Worm (Caenorhabditis elegans) whole organism, young adult: ENCODE measurements around the gene srbc-66.

ENCODE experiments used
- B0261.1 ChIP-seq: sonication (generic microtip); optimal IDR thresholded peaks from 2 replicates; lab custom pipeline; 2016; ENCODE audit warnings: mild to moderate bottlenecking, missing genetic modification characterization, moderate library complexity, missing compliant biosample characterization
- C06A6.2 ChIP-seq: fragments of 200-800 bp; sonication (Bioruptor generic); conservative IDR thresholded peaks from 2 replicates; pipeline ENCODE4 v1.3.6; 2022; ENCODE audit warnings: missing genetic modification characterization, missing compliant biosample characterization
- C17E4.6 ChIP-seq: fragments of 200-800 bp; sonication (Bioruptor generic); IDR thresholded peaks from 2 replicates; pipeline ENCODE4 v1.3.6; 2022; ENCODE audit warnings: missing genetic modification reagents, missing genetic modification characterization, missing compliant biosample characterization
- F37B4.10 ChIP-seq: fragments of 200-800 bp; sonication (Bioruptor generic); IDR thresholded peaks from 2 replicates; pipeline ENCODE4 v1.3.6; 2022; ENCODE audit warnings: missing genetic modification characterization, missing compliant biosample characterization
- F39B2.1 ChIP-seq: fragments of 200-800 bp; sonication (Bioruptor generic); IDR thresholded peaks from 2 replicates; pipeline ENCODE4 v1.3.6; 2022; ENCODE audit warnings: missing genetic modification reagents, missing genetic modification characterization, missing compliant biosample characterization
- F49E8.2 ChIP-seq: sonication (generic microtip); optimal IDR thresholded peaks from 3 replicates; lab custom pipeline; 2017; ENCODE audit warnings: missing genetic modification characterization, mild to moderate bottlenecking, missing compliant biosample characterization, antibody characterized with exemption, moderate library complexity; ENCODE audit not compliant: insufficient read depth
- T07F8.4 ChIP-seq: sonication (generic microtip); optimal IDR thresholded peaks from 2 replicates; lab custom pipeline; 2016; ENCODE audit warnings: mild to moderate bottlenecking, missing genetic modification characterization, moderate library complexity, missing compliant biosample characterization
- Y56A3A.18 ChIP-seq: fragments of 200-800 bp; sonication (Bioruptor generic); IDR thresholded peaks from 2 replicates; pipeline ENCODE4 v1.3.6; 2022; ENCODE audit warnings: missing genetic modification reagents, missing genetic modification characterization, missing compliant biosample characterization
- Y79H2A.3 ChIP-seq: fragments of 200-800 bp; sonication (Bioruptor generic); conservative IDR thresholded peaks from 2 replicates; pipeline ENCODE4 v1.3.6; 2022; ENCODE audit warnings: missing genetic modification reagents, missing genetic modification characterization, missing compliant biosample characterization
- Y95B8A.8 ChIP-seq: fragments of 200-800 bp; sonication (Bioruptor generic); IDR thresholded peaks from 2 replicates; pipeline ENCODE4 v1.3.6; 2022; ENCODE audit warnings: missing genetic modification reagents, missing genetic modification characterization, missing compliant biosample characterization
- ama-1 ChIP-seq, 3 experiments: fragments of 150-350 bp in 1 of 3; sonication (generic microtip) in 2 of 3; optimal IDR thresholded peaks; 2 replicates each; lab custom pipeline; 2014 to 2018; ENCODE audit warnings: missing biosample characterization in 2 of 3, missing genetic modification characterization in 2 of 3, missing genetic modification reagents in 2 of 3
- atf-7 ChIP-seq: sonication (generic microtip); optimal IDR thresholded peaks from 2 replicates; lab custom pipeline; 2017; ENCODE audit warnings: mild to moderate bottlenecking, missing genetic modification characterization, missing compliant biosample characterization
- bed-1 ChIP-seq: fragments of 200-800 bp; sonication (Bioruptor generic); IDR thresholded peaks from 2 replicates; pipeline ENCODE4 v1.3.6; 2022; ENCODE audit warnings: missing genetic modification reagents, missing genetic modification characterization, missing compliant biosample characterization
- cebp-2 ChIP-seq: fragments of 200-800 bp; sonication (Bioruptor generic); IDR thresholded peaks from 2 replicates; pipeline ENCODE4 v1.3.6; 2022; ENCODE audit warnings: missing genetic modification characterization, missing compliant biosample characterization
- ceh-58 ChIP-seq: fragments of 200-800 bp; sonication (Bioruptor generic); IDR thresholded peaks from 2 replicates; pipeline ENCODE4 v1.3.6; 2022; ENCODE audit warnings: missing genetic modification characterization, missing compliant biosample characterization
- die-1 ChIP-seq: sonication (generic microtip); optimal IDR thresholded peaks from 2 replicates; lab custom pipeline; 2016; ENCODE audit warnings: missing genotype, mild to moderate bottlenecking, missing genetic modification characterization, missing compliant biosample characterization
- dpff-1 ChIP-seq: sonication (generic microtip); optimal IDR thresholded peaks from 2 replicates; lab custom pipeline; 2017; ENCODE audit warnings: mild to moderate bottlenecking, missing genetic modification characterization, missing compliant biosample characterization
- egl-18 ChIP-seq: fragments of 200-800 bp; sonication (Bioruptor generic); IDR thresholded peaks from 2 replicates; pipeline ENCODE4 v1.3.6; 2022; ENCODE audit warnings: missing genetic modification reagents, missing genetic modification characterization, missing compliant biosample characterization
- ekl-4 ChIP-seq: fragments of 200-800 bp; sonication (Bioruptor generic); IDR thresholded peaks from 2 replicates; pipeline ENCODE4 v1.3.6; 2022; ENCODE audit warnings: missing genetic modification reagents, missing genetic modification characterization, missing compliant biosample characterization
- fkh-3 ChIP-seq: sonication (generic microtip); optimal IDR thresholded peaks from 2 replicates; lab custom pipeline; 2016; ENCODE audit warnings: mild to moderate bottlenecking, missing genetic modification characterization, missing compliant biosample characterization
- gei-17 ChIP-seq: fragments of 200-800 bp; sonication (Bioruptor generic); optimal IDR thresholded peaks from 2 replicates; lab custom pipeline; 2018; ENCODE audit warnings: mild to moderate bottlenecking, missing genetic modification characterization, missing compliant biosample characterization
- hlh-12 ChIP-seq: sonication (generic microtip); optimal IDR thresholded peaks from 2 replicates; lab custom pipeline; 2016; ENCODE audit warnings: missing genetic modification characterization, missing compliant biosample characterization
- lin-26 ChIP-seq: fragments of 200-800 bp; sonication (Bioruptor generic); IDR thresholded peaks from 2 replicates; pipeline ENCODE4 v1.3.6; 2022; ENCODE audit warnings: missing genetic modification reagents, missing genetic modification characterization, missing compliant biosample characterization
- mel-28 ChIP-seq: sonication (generic microtip); optimal IDR thresholded peaks from 2 replicates; lab custom pipeline; 2016; ENCODE audit warnings: borderline replicate concordance, mild to moderate bottlenecking, missing genetic modification characterization, missing compliant biosample characterization
- nfya-2 ChIP-seq: fragments of 200-800 bp; sonication (Bioruptor generic); IDR thresholded peaks from 2 replicates; pipeline ENCODE4 v1.3.6; 2022; ENCODE audit warnings: missing genetic modification reagents, missing genetic modification characterization, missing compliant biosample characterization
- nhr-27 ChIP-seq: fragments of 200-800 bp; sonication (Bioruptor generic); optimal IDR thresholded peaks from 2 replicates; lab custom pipeline; 2018; ENCODE audit warnings: mild to moderate bottlenecking, missing genetic modification characterization, moderate library complexity, missing compliant biosample characterization
- pbrm-1 ChIP-seq: fragments of 200-800 bp; sonication (Bioruptor generic); IDR thresholded peaks from 2 replicates; pipeline ENCODE4 v1.3.6; 2022; ENCODE audit warnings: missing genetic modification reagents, missing genetic modification characterization, missing compliant biosample characterization
- rpc-1 ChIP-seq, 2 experiments: fragments of 150-350 bp in 1 of 2; sonication (generic microtip) in 1 of 2; optimal IDR thresholded peaks; 2 replicates each; lab custom pipeline; 2014 to 2018; ENCODE audit warnings: missing biosample characterization in 1 of 2, missing genetic modification characterization in 1 of 2, missing genetic modification reagents in 1 of 2, missing genotype in 1 of 2
- sea-2 ChIP-seq: fragments of 200-800 bp; sonication (Bioruptor generic); IDR thresholded peaks from 2 replicates; pipeline ENCODE4 v1.3.6; 2022; ENCODE audit warnings: missing genetic modification characterization, missing compliant biosample characterization
- tbp1 ChIP-seq: fragments of 200-800 bp; sonication (Bioruptor generic); optimal IDR thresholded peaks from 2 replicates; lab custom pipeline; 2018; ENCODE audit warnings: mild to moderate bottlenecking, missing genetic modification characterization, missing compliant biosample characterization
- unc-130 ChIP-seq: sonication (generic microtip); optimal IDR thresholded peaks from 2 replicates; lab custom pipeline; 2016; ENCODE audit warnings: missing genetic modification reagents, missing genetic modification characterization, missing compliant biosample characterization
- zim-3 ChIP-seq: sonication (generic microtip); optimal IDR thresholded peaks from 2 replicates; lab custom pipeline; 2017; ENCODE audit warnings: mild to moderate bottlenecking, missing genetic modification characterization, moderate library complexity, missing compliant biosample characterization
- ztf-22 ChIP-seq: fragments of 200-800 bp; sonication (Bioruptor generic); optimal IDR thresholded peaks from 2 replicates; lab custom pipeline; 2018; ENCODE audit warnings: mild to moderate bottlenecking, missing genetic modification characterization, moderate library complexity, missing compliant biosample characterization
- ztf-25 ChIP-seq: fragments of 200-800 bp; sonication (Bioruptor generic); IDR thresholded peaks from 2 replicates; pipeline ENCODE4 v1.3.6; 2022; ENCODE audit warnings: missing genetic modification reagents, missing genetic modification characterization, missing compliant biosample characterization

Gene srbc-66

DNA sequence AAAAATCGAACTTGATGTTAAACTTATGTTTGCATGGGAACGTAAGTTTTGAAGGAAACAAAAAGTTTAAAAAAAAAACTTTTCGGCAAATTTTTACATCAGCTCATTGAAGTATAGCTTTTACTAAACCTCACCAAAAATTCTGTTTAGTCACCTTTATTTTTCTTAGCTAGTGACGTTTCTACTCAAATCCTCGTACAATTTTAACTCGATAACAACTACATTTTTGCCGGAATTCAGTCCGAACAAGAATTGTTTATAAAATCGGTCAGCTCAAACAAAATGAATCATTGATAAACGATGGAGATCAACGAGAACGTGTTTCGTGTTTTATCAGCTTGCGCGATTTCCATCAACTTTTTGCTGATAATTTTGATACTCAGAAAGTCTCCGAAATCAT lies 3.6 kb upstream of the srbc-66 start, which contains the start of gene str-260:
str-260 (plus strand) TSS at position 301 of the 400 bp plus-strand sequence.
- TF ChIP-seq B0261.1 (tag; lab: Kevin White, UChicago) (no peak), Y56A3A.18 (no peak), pbrm-1 (GFP tag; lab: Robert Waterston, UW) (no peak), lin-26 (GFP tag; lab: Robert Waterston, UW) (no peak), C06A6.2 (GFP tag; lab: Robert Waterston, UW) (no peak), gei-17 (GFP tag; lab: Kevin White, UChicago) (no peak)
- TF ChIP-seq, all 124 proteins: peak for 0

- TF ChIP-seq zim-3 (tag; lab: Kevin White, UChicago) (no peak), C17E4.6 (GFP tag; lab: Robert Waterston, UW) (no peak), rpc-1 (optimal IDR thresholded peaks at IDR 0.05; lab: Kevin White, UChicago) (no peak), rpc-1 (tag; optimal IDR thresholded peaks at IDR 0.05; lab: Kevin White, UChicago) (no peak), F39B2.1 (GFP tag; lab: Robert Waterston, UW) (no peak), T07F8.4 (tag; lab: Kevin White, UChicago) (no peak), atf-7 (tag; lab: Kevin White, UChicago) (no peak), ekl-4 (GFP tag; lab: Robert Waterston, UW) (no peak), nfya-2 (GFP tag; lab: Robert Waterston, UW) (no peak), hlh-12 (tag; lab: Kevin White, UChicago) (no peak), fkh-3 (tag; lab: Kevin White, UChicago) (no peak), Y95B8A.8 (no peak), F49E8.2 (tag; lab: Kevin White, UChicago) (no peak), mel-28 (tag; lab: Kevin White, UChicago) (no peak), ama-1 (optimal IDR thresholded peaks at IDR 0.05; lab: Kevin White, UChicago) (no peak), ama-1 (GFP tag; optimal IDR thresholded peaks at IDR 0.05; lab: Kevin White, UChicago) (no peak), sea-2 (GFP tag; lab: Robert Waterston, UW) (no peak), die-1 (tag; lab: Kevin White, UChicago) (no peak), ztf-22 (GFP tag; lab: Kevin White, UChicago) (no peak), unc-130 (GFP tag; lab: Kevin White, UChicago) (no peak), Y79H2A.3 (GFP tag; lab: Robert Waterston, UW) (no peak), F37B4.10 (GFP tag; lab: Robert Waterston, UW) (no peak)
Measured at ce11 chrV:3535260-3535659, 4.8 kb downstream of the srbc-66 start, which contains the start of gene nhr-221. Gene nhr-221 (minus strand): TSS chrV:3535360.

DNA sequence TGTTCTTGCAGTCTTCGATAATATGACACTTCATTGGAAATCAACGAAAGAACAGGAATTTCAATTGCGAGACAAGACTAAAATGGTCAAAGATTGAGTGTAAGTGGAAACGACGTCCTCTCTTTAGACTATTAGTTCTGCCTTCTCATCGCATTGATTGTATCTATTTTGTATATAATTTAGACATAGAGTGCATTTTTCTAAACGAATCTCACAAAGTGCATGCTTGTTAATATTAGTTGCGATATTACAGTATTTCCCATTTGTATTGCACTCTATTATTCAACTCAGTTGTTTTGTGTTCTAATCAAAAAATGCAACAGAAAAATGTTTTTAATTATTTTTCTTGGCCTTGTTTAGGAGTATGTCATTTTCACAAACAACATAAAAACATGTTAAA lies 7.8 kb downstream of the srbc-66 start, which contains the start of gene nhr-93:
nhr-93 (minus strand) TSS at position 101 of the 400 bp plus-strand sequence.
- no peak for TF ChIP-seq egl-18
- TF ChIP-seq dpff-1, result no peak
- TF ChIP-seq F49E8.2 (tag; lab: Kevin White, UChicago), result no peak
- TF ChIP-seq hlh-12 (tag; lab: Kevin White, UChicago), result no peak
- TF ChIP-seq bed-1, result no peak
- TF ChIP-seq tbp1 (GFP tag; lab: Kevin White, UChicago), result no peak
- no peak for TF ChIP-seq cebp-2 (GFP tag; lab: Robert Waterston, UW)
- no peak for TF ChIP-seq nhr-27 (tag; lab: Kevin White, UChicago)
- TF ChIP-seq ekl-4 (GFP tag; lab: Robert Waterston, UW), result no peak

DNA sequence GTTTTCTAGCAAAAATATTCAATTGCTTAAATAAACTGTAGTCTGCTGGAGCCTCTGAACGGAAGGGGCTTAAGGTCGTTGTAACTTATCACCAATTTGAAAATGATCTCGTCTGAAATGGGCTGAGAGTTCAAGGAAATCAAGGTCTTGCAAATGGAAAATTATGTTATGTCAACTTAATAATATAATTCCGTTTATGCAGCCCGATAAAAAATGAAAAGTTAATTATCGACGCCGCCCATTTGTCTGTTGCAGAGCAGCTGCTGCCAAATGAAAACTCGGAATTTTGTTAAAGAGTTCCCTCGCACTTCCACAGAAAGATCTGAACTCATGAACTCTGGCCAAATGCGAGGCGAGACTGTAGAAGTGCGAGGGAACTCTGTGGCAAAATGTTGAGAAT lies 10.6 kb downstream of the srbc-66 start, which contains the start of gene srbc-67:
srbc-67 (minus strand) TSS at position 101 of the 400 bp plus-strand sequence.
- no peak for TF ChIP-seq ama-1 (optimal IDR thresholded peaks at IDR 0.05; lab: Kevin White, UChicago)
- no peak for TF ChIP-seq ama-1 (GFP tag; optimal IDR thresholded peaks at IDR 0.05; lab: Kevin White, UChicago)
- TF ChIP-seq ceh-58 (GFP tag; lab: Robert Waterston, UW), result no peak
- TF ChIP-seq zim-3 (tag; lab: Kevin White, UChicago), result no peak
- TF ChIP-seq ztf-25 (GFP tag; lab: Robert Waterston, UW), result no peak
